Fruit fly (Drosophila melanogaster) whole organism, embryonic: Measurements from ENCODE around the gene SMC1.

ENCODE experiments used
- Ada2b ChIP-seq: fragments of 200-800 bp; sonication (Bioruptor generic); IDR thresholded peaks from 2 replicates; pipeline ENCODE4 v1.3.6; 2022; ENCODE audit warnings: missing biosample characterization, missing genetic modification characterization
- Atf3 ChIP-seq: fragments of 200-800 bp; sonication (Bioruptor generic); optimal IDR thresholded peaks from 3 replicates; lab custom pipeline; 2016; ENCODE audit warnings: missing biosample characterization, missing genetic modification characterization
- CG10209 ChIP-seq: fragments of 200-800 bp; sonication (Bioruptor generic); optimal IDR thresholded peaks from 3 replicates; lab custom pipeline; 2017; ENCODE audit warnings: missing biosample characterization, mild to moderate bottlenecking, missing genetic modification characterization, missing genetic modification reagents
- CG10979 ChIP-seq: fragments of 200-800 bp; sonication (Bioruptor generic); optimal IDR thresholded peaks from 2 replicates; lab custom pipeline; 2018; ENCODE audit warnings: missing biosample characterization, mild to moderate bottlenecking, missing genetic modification characterization, moderate library complexity
- CG11504 ChIP-seq: fragments of 200-800 bp; sonication (Bioruptor generic); optimal IDR thresholded peaks from 3 replicates; lab custom pipeline; 2019; ENCODE audit warnings: missing biosample characterization, mild to moderate bottlenecking, missing genetic modification characterization, moderate library complexity
- CG11695 ChIP-seq: fragments of 200-800 bp; sonication (Bioruptor generic); IDR thresholded peaks from 3 replicates; pipeline ENCODE4 v1.3.6; 2022; ENCODE audit warnings: missing biosample characterization, missing genetic modification characterization
- CG1233 ChIP-seq: fragments of 200-800 bp; sonication (Bioruptor generic); optimal IDR thresholded peaks from 4 replicates; lab custom pipeline; 2018; ENCODE audit warnings: missing biosample characterization, mild to moderate bottlenecking, missing genetic modification characterization
- CG13424 ChIP-seq: fragments of 200-800 bp; sonication (Bioruptor generic); optimal IDR thresholded peaks from 2 replicates; lab custom pipeline; 2019; ENCODE audit warnings: missing biosample characterization, mild to moderate bottlenecking, missing genetic modification characterization, moderate library complexity
- CG13894 ChIP-seq: fragments of 200-800 bp; sonication (Bioruptor generic); optimal IDR thresholded peaks from 3 replicates; lab custom pipeline; 2018; ENCODE audit warnings: missing biosample characterization, mild to moderate bottlenecking, missing genetic modification characterization, moderate library complexity
- CG15269 ChIP-seq: fragments of 200-800 bp; sonication (Bioruptor generic); optimal IDR thresholded peaks from 2 replicates; lab custom pipeline; 2018; ENCODE audit warnings: missing biosample characterization, mild to moderate bottlenecking, missing genetic modification characterization, moderate library complexity
- CG15514 ChIP-seq: fragments of 200-800 bp; sonication (Bioruptor generic); optimal IDR thresholded peaks from 3 replicates; lab custom pipeline; 2017; ENCODE audit warnings: missing biosample characterization, missing genetic modification characterization, mild to moderate bottlenecking, moderate library complexity, missing genetic modification reagents
- CG1602 ChIP-seq: fragments of 200-800 bp; sonication (Bioruptor generic); optimal IDR thresholded peaks from 3 replicates; lab custom pipeline; 2016; ENCODE audit warnings: missing biosample characterization, missing genetic modification characterization
- CG18599 ChIP-seq: fragments of 200-800 bp; sonication (Bioruptor generic); optimal IDR thresholded peaks from 3 replicates; lab custom pipeline; 2017; ENCODE audit warnings: missing biosample characterization, missing genetic modification characterization, mild to moderate bottlenecking, moderate library complexity, missing genetic modification reagents
- CG6689 ChIP-seq: fragments of 200-800 bp; sonication (Bioruptor generic); IDR thresholded peaks from 2 replicates; pipeline ENCODE4 v1.3.6; 2022; ENCODE audit warnings: missing biosample characterization, missing genetic modification characterization
- CG6813 ChIP-seq: fragments of 200-800 bp; sonication (Bioruptor generic); optimal IDR thresholded peaks from 2 replicates; lab custom pipeline; 2017; ENCODE audit warnings: missing biosample characterization, missing genetic modification characterization, mild to moderate bottlenecking, moderate library complexity, missing genetic modification reagents
- CG7839 ChIP-seq: fragments of 200-800 bp; sonication (Bioruptor generic); optimal IDR thresholded peaks from 3 replicates; lab custom pipeline; 2018; ENCODE audit warnings: missing biosample characterization, mild to moderate bottlenecking, missing genetic modification characterization, moderate library complexity
- CG7987 ChIP-seq: fragments of 200-800 bp; sonication (Bioruptor generic); optimal IDR thresholded peaks from 2 replicates; lab custom pipeline; 2018; ENCODE audit warnings: missing biosample characterization, mild to moderate bottlenecking, missing genetic modification characterization, moderate library complexity
- CG8765 ChIP-seq: fragments of 200-800 bp; sonication (Bioruptor generic); IDR thresholded peaks from 2 replicates; pipeline ENCODE4 v1.3.6; 2022; ENCODE audit warnings: missing biosample characterization, missing genetic modification characterization
- CG9727 ChIP-seq: fragments of 200-800 bp; sonication (Bioruptor generic); optimal IDR thresholded peaks from 3 replicates; lab custom pipeline; 2017; ENCODE audit warnings: missing biosample characterization, mild to moderate bottlenecking, missing genetic modification characterization
- CG9932 ChIP-seq: fragments of 200-800 bp; sonication (Bioruptor generic); IDR thresholded peaks from 2 replicates; pipeline ENCODE4 v1.3.6; 2022; ENCODE audit warnings: missing biosample characterization, missing genetic modification characterization
- Dad ChIP-seq: fragments of 200-800 bp; sonication (Bioruptor generic); optimal IDR thresholded peaks from 3 replicates; lab custom pipeline; 2016; ENCODE audit warnings: missing biosample characterization, missing genetic modification characterization
- Dip3 ChIP-seq: fragments of 200-800 bp; sonication (Bioruptor generic); optimal IDR thresholded peaks from 3 replicates; lab custom pipeline; 2016; ENCODE audit warnings: missing biosample characterization, missing genetic modification characterization
- Drgx ChIP-seq: fragments of 200-800 bp; sonication (Bioruptor generic); IDR thresholded peaks from 2 replicates; pipeline ENCODE4 v1.3.6; 2022; ENCODE audit warnings: missing biosample characterization, missing genetic modification characterization
- E2f2 ChIP-seq: fragments of 200-800 bp; sonication (Bioruptor generic); IDR thresholded peaks from 2 replicates; pipeline ENCODE4 v1.3.6; 2022; ENCODE audit warnings: missing biosample characterization, missing genetic modification characterization
- Eip74EF ChIP-seq, 2 experiments: fragments of 200-800 bp in 1 of 2; fragments of >200 bp in 1 of 2; sonication (Bioruptor generic) in 1 of 2; optimal IDR thresholded peaks; 2 replicates each; lab custom pipeline; 2017 to 2019; ENCODE audit warnings: missing biosample characterization in 2 of 2, missing genetic modification characterization in 2 of 2, mild to moderate bottlenecking in 1 of 2, moderate library complexity in 1 of 2
- Hr51 ChIP-seq, 2 experiments: fragments of 200-800 bp; sonication (Bioruptor generic); optimal IDR thresholded peaks; 2 replicates in 1 of 2; 3 replicates in 1 of 2; lab custom pipeline; 2016 to 2018; ENCODE audit warnings: missing biosample characterization in 2 of 2, missing genetic modification characterization in 2 of 2, mild to moderate bottlenecking in 1 of 2, moderate library complexity in 1 of 2
- Kr ChIP-seq: fragments of 200-800 bp; sonication (Bioruptor generic); optimal IDR thresholded peaks from 2 replicates; lab custom pipeline; 2017; ENCODE audit warnings: missing biosample characterization, mild to moderate bottlenecking, missing genetic modification characterization
- Nf-YA ChIP-seq: fragments of 200-800 bp; sonication (Bioruptor generic); IDR thresholded peaks from 2 replicates; pipeline ENCODE4 v1.3.6; 2022; ENCODE audit warnings: missing biosample characterization, missing genetic modification characterization
- Pdp1 ChIP-seq, 2 experiments: fragments of 200-800 bp; sonication (Bioruptor generic); optimal IDR thresholded peaks; 3 replicates each; lab custom pipeline; 2016; ENCODE audit warnings: missing biosample characterization in 2 of 2, missing genetic modification characterization in 2 of 2, mild to moderate bottlenecking in 1 of 2, moderate library complexity in 1 of 2
- TFAM ChIP-seq: fragments of 200-800 bp; sonication (Bioruptor generic); optimal IDR thresholded peaks from 2 replicates; lab custom pipeline; 2017; ENCODE audit warnings: missing biosample characterization, missing genetic modification characterization, inconsistent platforms
- Taf1 ChIP-seq: fragments of 200-800 bp; sonication (Bioruptor generic); IDR thresholded peaks from 2 replicates; pipeline ENCODE4 v1.3.6; 2022; ENCODE audit warnings: missing biosample characterization, missing genetic modification characterization
- bsh ChIP-seq, 2 experiments: fragments of 200-800 bp; sonication (Bioruptor generic); optimal IDR thresholded peaks; 2 replicates each; lab custom pipeline; 2017 to 2018; ENCODE audit warnings: mild to moderate bottlenecking in 2 of 2, missing biosample characterization in 2 of 2, missing genetic modification characterization in 2 of 2, moderate library complexity in 1 of 2
- dysf ChIP-seq: fragments of 200-800 bp; sonication (Bioruptor generic); IDR thresholded peaks from 3 replicates; pipeline ENCODE4 v1.3.6; 2022; ENCODE audit warnings: missing biosample characterization, missing genetic modification characterization
- fd64A ChIP-seq: fragments of 200-800 bp; sonication (Bioruptor generic); optimal IDR thresholded peaks from 3 replicates; lab custom pipeline; 2018; ENCODE audit warnings: missing biosample characterization, mild to moderate bottlenecking, missing genetic modification characterization
- gem ChIP-seq: fragments of 200-800 bp; sonication (Bioruptor generic); optimal IDR thresholded peaks from 2 replicates; lab custom pipeline; 2019; ENCODE audit warnings: missing biosample characterization, mild to moderate bottlenecking, missing genetic modification characterization, moderate library complexity
- h ChIP-seq: fragments of >200 bp; optimal IDR thresholded peaks from 2 replicates; lab custom pipeline; 2017
- ham ChIP-seq: fragments of 200-800 bp; sonication (Bioruptor generic); IDR thresholded peaks from 2 replicates; pipeline ENCODE4 v1.3.6; 2022; ENCODE audit warnings: missing biosample characterization, missing genetic modification characterization
- inv ChIP-seq: fragments of 200-800 bp; sonication (Bioruptor generic); IDR thresholded peaks from 2 replicates; pipeline ENCODE4 v1.3.6; 2022; ENCODE audit warnings: missing biosample characterization, missing genetic modification characterization; ENCODE audit not compliant: partially characterized antibody
- kni ChIP-seq: fragments of 200-800 bp; sonication (Bioruptor generic); optimal IDR thresholded peaks from 3 replicates; lab custom pipeline; 2017; ENCODE audit warnings: mild to moderate bottlenecking, missing biosample characterization, missing genetic modification reagents, missing genetic modification characterization
- odd ChIP-seq: fragments of 200-800 bp; sonication (Bioruptor generic); optimal IDR thresholded peaks from 2 replicates; lab custom pipeline; 2017; ENCODE audit warnings: missing biosample characterization, mild to moderate bottlenecking, missing genetic modification characterization
- prd ChIP-seq, 3 experiments: fragments of >200 bp in 2 of 3; fragments of 200-800 bp in 1 of 3; sonication (Bioruptor generic) in 1 of 3; optimal IDR thresholded peaks in 2 of 3; IDR thresholded peaks in 1 of 3; 2 replicates in 2 of 3; 3 replicates in 1 of 3; pipeline versions ENCODE4 v1.3.6 to Lab custom; 2017 to 2022; ENCODE audit warnings: missing biosample characterization in 1 of 3, missing genetic modification characterization in 1 of 3
- ranshi ChIP-seq: fragments of 200-800 bp; sonication (Bioruptor generic); IDR thresholded peaks from 2 replicates; pipeline ENCODE4 v1.3.6; 2022; ENCODE audit warnings: missing biosample characterization, missing genetic modification characterization
- row ChIP-seq: fragments of 200-800 bp; sonication (Bioruptor generic); IDR thresholded peaks from 3 replicates; pipeline ENCODE4 v1.3.6; 2022; ENCODE audit warnings: missing biosample characterization, missing genetic modification characterization
- sens ChIP-seq: fragments of 200-800 bp; sonication (Bioruptor generic); peaks from one replicate; lab custom pipeline; 2016; ENCODE audit warnings: missing biosample characterization, missing genetic modification characterization
- sens-2 ChIP-seq: fragments of 200-800 bp; sonication (Bioruptor generic); IDR thresholded peaks from 2 replicates; pipeline ENCODE4 v1.3.6; 2022; ENCODE audit warnings: missing biosample characterization, missing genetic modification characterization
- slbo ChIP-seq: fragments of 200-800 bp; sonication (Bioruptor generic); IDR thresholded peaks from 2 replicates; pipeline ENCODE4 v1.3.6; 2022; ENCODE audit warnings: missing biosample characterization, missing genetic modification characterization
- sob ChIP-seq: fragments of 200-800 bp; sonication (Bioruptor generic); IDR thresholded peaks from 2 replicates; pipeline ENCODE4 v1.3.6; 2022; ENCODE audit warnings: missing biosample characterization, missing genetic modification characterization
- twi ChIP-seq: fragments of 200-800 bp; optimal IDR thresholded peaks from 2 replicates; lab custom pipeline; 2019; ENCODE audit warnings: missing biosample characterization, mild to moderate bottlenecking, missing genetic modification characterization, moderate library complexity
- zf30C ChIP-seq: fragments of 200-800 bp; sonication (Bioruptor generic); optimal IDR thresholded peaks from 3 replicates; lab custom pipeline; 2018; ENCODE audit warnings: missing biosample characterization, mild to moderate bottlenecking, missing genetic modification characterization

The SMC1 gene

dm6 chr3R:24073703-24074102 is 15.6 kb downstream of the SMC1 start (continued):
- TF ChIP-seq Kr (GFP tag; lab: Kevin White, UChicago) (no peak), Taf1 (GFP tag; lab: Robert Waterston, UW) (no peak), Nf-YA (no peak), CG10979 (no peak), CG7987 (GFP tag; lab: Kevin White, UChicago) (no peak), sob (GFP tag; lab: Robert Waterston, UW) (no peak), Dip3 (no peak), CG13424 (tag; lab: Kevin White, UChicago) (no peak), CG6813 (GFP tag; lab: Kevin White, UChicago) (peak; percentile 1), Eip74EF (GFP tag; optimal IDR thresholded peaks at IDR 0.05; lab: Kevin White, UChicago) (no peak), CG15514 (peak; percentile 19), odd (GFP tag; lab: Kevin White, UChicago) (peak; percentile 1), row (GFP tag; lab: Robert Waterston, UW) (peak; percentile 54; the same call in 2 of the 3 replicates), bsh (GFP tag; optimal IDR thresholded peaks at IDR 0.05; lab: Kevin White, UChicago) (no peak), CG15269 (tag; lab: Kevin White, UChicago) (peak; percentile 45), Atf3 (GFP tag; lab: Kevin White, UChicago) (no peak), CG1233 (GFP tag; lab: Kevin White, UChicago) (no peak), CG11504 (tag; lab: Kevin White, UChicago) (peak; percentile 36), h (lab: Kevin White, UChicago) (no peak), Pdp1 (GFP tag; optimal IDR thresholded peaks at IDR 0.05; lab: Kevin White, UChicago) (peak in 1 of 2 experiments; percentile 13), CG13894 (peak; percentile 41), ranshi (GFP tag; lab: Robert Waterston, UW) (0 out of 2 replicates have a peak, but pooled peaks have one; percentile 30), ham (GFP tag; lab: Robert Waterston, UW) (no peak), Dad (no peak), CG8765 (GFP tag; lab: Robert Waterston, UW) (no peak), kni (GFP tag; lab: Kevin White, UChicago) (no peak)
- TF ChIP-seq, all 482 proteins: peak for 47

DNA sequence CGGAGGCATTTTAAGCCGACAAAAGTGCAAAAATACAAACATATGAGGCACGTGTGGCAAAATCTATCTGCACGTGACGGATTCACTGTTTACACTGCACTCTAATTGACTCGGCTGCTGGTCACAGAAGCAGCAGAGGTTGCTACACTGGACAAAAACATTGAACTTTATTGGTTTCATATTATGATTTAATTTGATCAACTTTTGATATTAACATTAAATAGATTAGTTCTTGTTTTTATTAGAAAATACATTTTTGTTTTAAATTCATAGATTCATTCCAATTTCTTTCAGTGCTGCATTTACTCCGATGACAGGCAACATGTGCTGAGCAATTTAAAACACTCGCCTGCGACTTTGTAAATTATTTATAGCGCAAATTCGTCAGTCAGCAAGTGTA is 21.0 kb downstream of the SMC1 start:
- TF ChIP-seq CG1602 (GFP tag; lab: Kevin White, UChicago) (no peak), inv (GFP tag; lab: Robert Waterston, UW) (no peak), fd64A (GFP tag; lab: Kevin White, UChicago) (no peak), row (GFP tag; lab: Robert Waterston, UW) (peak; percentile 31; the same call in 1 of the 3 replicates), gem (tag; lab: Kevin White, UChicago) (peak; percentile 40), TFAM (GFP tag; lab: Kevin White, UChicago) (no peak), sens (GFP tag; lab: Kevin White, UChicago) (peak; percentile 18), Drgx (GFP tag; lab: Robert Waterston, UW) (0 out of 2 replicates have a peak, but pooled peaks have one; percentile 38), E2f2 (GFP tag; lab: Robert Waterston, UW) (0 out of 2 replicates have a peak, but pooled peaks have one; percentile 6), CG18599 (GFP tag; lab: Kevin White, UChicago) (peak; percentile 8), slbo (peak; percentile 57), CG11695 (GFP tag; lab: Robert Waterston, UW) (0 out of 3 replicates have a peak, but pooled peaks have one; percentile 23), Ada2b (GFP tag; lab: Robert Waterston, UW) (peak; percentile 9; the same call in 1 of the 2 replicates), prd (optimal IDR thresholded peaks at IDR 0.05; lab: Kevin White, UChicago) (no peak), prd (GFP tag; IDR thresholded peaks at IDR 0.05; lab: Robert Waterston, UW) (0 out of 3 replicates have a peak, but pooled peaks have one; percentile 22), twi (tag; lab: Kevin White, UChicago) (peak; percentile 62), CG9727 (GFP tag; lab: Kevin White, UChicago) (no peak), CG10209 (GFP tag; lab: Kevin White, UChicago) (no peak), Hr51 (GFP tag; optimal IDR thresholded peaks at IDR 0.05; lab: Kevin White, UChicago) (peak in 1 of 2 experiments; percentile 16), zf30C (GFP tag; lab: Kevin White, UChicago) (no peak), sens-2 (no peak), dysf (GFP tag; lab: Robert Waterston, UW) (peak; percentile 27; the same call in 1 of the 3 replicates), CG6689 (GFP tag; lab: Robert Waterston, UW) (0 out of 2 replicates have a peak, but pooled peaks have one; percentile 28), CG9932 (GFP tag; lab: Robert Waterston, UW) (no peak), CG7839 (peak; percentile 19)
